Fruit fly (Drosophila melanogaster) whole organism, pupa: ENCODE measurements around the gene mRpL10.

Experiments
- CG10348 ChIP-seq: fragments of 200-800 bp; sonication (Bioruptor generic); IDR thresholded peaks from 2 replicates; pipeline ENCODE4 v1.3.6; 2022; ENCODE audit warnings: missing biosample characterization, missing genetic modification characterization
- CG12605 ChIP-seq: fragments of 200-800 bp; sonication (Bioruptor generic); IDR thresholded peaks from 2 replicates; pipeline ENCODE4 v1.3.6; 2022; ENCODE audit warnings: missing biosample characterization, missing genetic modification characterization
- CG13204 ChIP-seq: fragments of 200-800 bp; sonication (Bioruptor generic); optimal IDR thresholded peaks from 2 replicates; lab custom pipeline; 2018; ENCODE audit warnings: missing biosample characterization, mild to moderate bottlenecking, missing genetic modification characterization, moderate library complexity
- CG14655 ChIP-seq: fragments of 200-800 bp; sonication (Bioruptor generic); optimal IDR thresholded peaks from 3 replicates; lab custom pipeline; 2017; ENCODE audit warnings: mild to moderate bottlenecking, missing biosample characterization, missing genetic modification reagents, missing genetic modification characterization
- CG15710 ChIP-seq: fragments of 200-800 bp; sonication (Bioruptor generic); optimal IDR thresholded peaks from 2 replicates; lab custom pipeline; 2018; ENCODE audit warnings: missing biosample characterization, mild to moderate bottlenecking, missing genetic modification characterization, moderate library complexity
- CG17806 ChIP-seq: fragments of 200-800 bp; sonication (Bioruptor generic); optimal IDR thresholded peaks from 2 replicates; lab custom pipeline; 2018; ENCODE audit warnings: missing biosample characterization, mild to moderate bottlenecking, missing genetic modification characterization, moderate library complexity
- CG32121 ChIP-seq: fragments of 200-800 bp; sonication (Bioruptor generic); IDR thresholded peaks from 2 replicates; pipeline ENCODE4 v1.3.6; 2022; ENCODE audit warnings: missing biosample characterization, missing genetic modification characterization
- CG34367 ChIP-seq: fragments of 200-800 bp; sonication (Bioruptor generic); optimal IDR thresholded peaks from 2 replicates; lab custom pipeline; 2018; ENCODE audit warnings: missing biosample characterization, mild to moderate bottlenecking, missing genetic modification characterization
- CG4496 ChIP-seq: fragments of 200-800 bp; sonication (Bioruptor generic); IDR thresholded peaks from 3 replicates; pipeline ENCODE4 v1.3.6; 2022; ENCODE audit warnings: missing biosample characterization, missing genetic modification characterization
- CG8159 ChIP-seq: fragments of 200-800 bp; sonication (Bioruptor generic); optimal IDR thresholded peaks from 3 replicates; lab custom pipeline; 2018; ENCODE audit warnings: missing biosample characterization, mild to moderate bottlenecking, missing genetic modification characterization, moderate library complexity
- CG8301 ChIP-seq: fragments of 200-800 bp; sonication (Bioruptor generic); optimal IDR thresholded peaks from 2 replicates; lab custom pipeline; 2018; ENCODE audit warnings: missing biosample characterization, mild to moderate bottlenecking, missing genetic modification characterization
- CG9948 ChIP-seq: fragments of 200-800 bp; sonication (Bioruptor generic); optimal IDR thresholded peaks from 2 replicates; lab custom pipeline; 2018; ENCODE audit warnings: missing biosample characterization, mild to moderate bottlenecking, missing genetic modification characterization, moderate library complexity
- D1 ChIP-seq: fragments of 200-800 bp; sonication (Bioruptor generic); optimal IDR thresholded peaks from 2 replicates; lab custom pipeline; 2018; ENCODE audit warnings: missing biosample characterization, mild to moderate bottlenecking, missing genetic modification characterization, moderate library complexity
- EcR ChIP-seq: fragments of 200-800 bp; sonication (Bioruptor generic); optimal IDR thresholded peaks from 3 replicates; lab custom pipeline; 2019; ENCODE audit warnings: missing biosample characterization, missing genetic modification characterization, mild to moderate bottlenecking, moderate library complexity, missing genetic modification reagents
- Ets98B ChIP-seq: fragments of 200-800 bp; sonication (Bioruptor generic); IDR thresholded peaks from 2 replicates; pipeline ENCODE4 v1.3.6; 2022; ENCODE audit warnings: missing biosample characterization, missing genetic modification characterization
- Pif1A ChIP-seq: fragments of 200-800 bp; sonication (Bioruptor generic); optimal IDR thresholded peaks from 3 replicates; lab custom pipeline; 2016; ENCODE audit warnings: missing biosample characterization, missing genetic modification characterization
- Pif1B ChIP-seq: fragments of 200-800 bp; sonication (Bioruptor generic); optimal IDR thresholded peaks from 3 replicates; lab custom pipeline; 2016; ENCODE audit warnings: missing biosample characterization, missing genetic modification characterization
- Snoo ChIP-seq: fragments of 200-800 bp; sonication (Bioruptor generic); optimal IDR thresholded peaks from 3 replicates; lab custom pipeline; 2017; ENCODE audit warnings: missing biosample characterization, mild to moderate bottlenecking, missing genetic modification characterization, inconsistent platforms
- fd96Ca ChIP-seq: fragments of 200-800 bp; sonication (Bioruptor generic); IDR thresholded peaks from 3 replicates; pipeline ENCODE4 v1.3.6; 2022; ENCODE audit warnings: missing biosample characterization, missing genetic modification characterization
- gl ChIP-seq: fragments of 200-800 bp; sonication (Bioruptor generic); optimal IDR thresholded peaks from 2 replicates; lab custom pipeline; 2018; ENCODE audit warnings: missing biosample characterization, mild to moderate bottlenecking, missing genetic modification characterization
- rn ChIP-seq: fragments of 200-800 bp; sonication (Bioruptor generic); IDR thresholded peaks from 2 replicates; pipeline ENCODE4 v1.3.6; 2022; ENCODE audit warnings: missing biosample characterization, missing genetic modification characterization

Gene mRpL10

DNA sequence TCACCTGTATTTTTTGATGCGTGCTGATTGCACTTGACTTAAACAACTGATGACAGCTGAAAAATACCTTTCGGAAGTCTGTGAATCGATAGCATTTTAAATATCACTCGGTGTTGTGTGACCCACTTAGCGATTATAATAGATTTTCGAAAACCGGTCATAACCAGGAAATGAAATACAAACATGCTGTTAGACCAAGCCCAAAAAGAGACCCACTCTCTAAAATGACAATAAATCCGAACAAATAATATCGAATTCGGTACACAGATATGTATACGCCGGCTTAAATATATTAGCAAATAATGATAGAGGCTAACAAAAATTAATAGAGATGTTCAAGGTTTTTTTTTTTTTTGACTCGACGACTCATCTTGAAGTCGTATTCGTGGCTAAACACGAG, 27.9 kb upstream of the mRpL10 start:
- TF ChIP-seq CG34367 (tag; lab: Kevin White, UChicago) (no peak), Pif1A (no peak), CG15710 (tag; lab: Kevin White, UChicago) (no peak), Pif1B (no peak), CG14655 (GFP tag; lab: Kevin White, UChicago) (no peak), CG8301 (tag; lab: Kevin White, UChicago) (no peak), Snoo (no peak)
- TF ChIP-seq, all 21 proteins: peak for 0

DNA sequence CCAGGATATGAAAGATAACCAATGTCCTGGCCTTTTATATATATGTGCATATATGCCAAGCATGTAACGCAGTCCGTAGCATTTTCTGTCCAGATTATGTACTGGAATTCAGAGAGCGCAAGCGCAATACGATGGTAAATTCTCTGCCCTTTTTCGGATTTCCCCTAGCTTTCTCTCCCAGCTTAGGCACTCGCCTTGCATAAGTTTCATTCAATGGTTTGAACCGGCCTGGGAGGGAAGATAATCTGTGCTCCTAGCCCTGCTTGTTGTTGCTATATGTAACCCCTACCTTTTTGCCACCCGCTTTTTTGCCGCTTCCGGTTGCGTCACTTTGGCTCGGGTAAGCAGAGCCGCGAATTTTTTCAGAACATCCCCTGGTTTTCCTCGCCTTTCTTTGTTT, 24.5 kb upstream of the mRpL10 start:
- TF ChIP-seq Pif1B (no peak), CG8159 (tag; lab: Kevin White, UChicago) (no peak), CG15710 (tag; lab: Kevin White, UChicago) (no peak)

DNA sequence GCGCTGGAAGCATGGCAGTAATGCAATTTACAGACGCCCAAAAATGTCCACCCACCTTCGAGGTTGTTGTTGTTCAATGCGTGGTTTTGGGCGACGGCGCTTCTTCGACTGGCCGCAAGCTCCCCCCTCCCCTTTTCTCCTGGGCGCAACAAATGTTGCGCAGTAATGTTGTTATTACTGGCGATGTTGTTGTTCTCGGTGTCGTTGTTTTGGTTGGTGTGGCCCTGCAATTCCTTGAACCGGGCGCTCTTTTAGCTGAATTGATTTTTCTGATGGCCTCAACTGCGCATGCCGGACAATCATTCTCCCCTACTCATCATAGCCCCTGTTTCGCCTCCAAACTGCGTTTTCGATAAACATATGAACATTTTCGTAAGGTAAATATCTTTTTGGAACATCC, 22.6 kb upstream of the mRpL10 start:
- TF ChIP-seq gl (no peak), CG34367 (tag; lab: Kevin White, UChicago) (no peak), CG17806 (tag; lab: Kevin White, UChicago) (no peak), CG12605 (no peak), CG8301 (tag; lab: Kevin White, UChicago) (no peak), EcR (GFP tag; lab: Kevin White, UChicago) (no peak), CG9948 (no peak), fd96Ca (no peak), Pif1B (no peak), Snoo (no peak), Pif1A (no peak), CG13204 (GFP tag; lab: Kevin White, UChicago) (no peak), D1 (no peak), CG10348 (GFP tag; lab: Robert Waterston, UW) (no peak), CG32121 (GFP tag; lab: Robert Waterston, UW) (no peak), CG8159 (tag; lab: Kevin White, UChicago) (no peak), Ets98B (GFP tag; lab: Robert Waterston, UW) (no peak), CG14655 (GFP tag; lab: Kevin White, UChicago) (no peak), CG4496 (GFP tag; lab: Robert Waterston, UW) (no peak)
- TF ChIP-seq, all 21 proteins: peak for 0

DNA sequence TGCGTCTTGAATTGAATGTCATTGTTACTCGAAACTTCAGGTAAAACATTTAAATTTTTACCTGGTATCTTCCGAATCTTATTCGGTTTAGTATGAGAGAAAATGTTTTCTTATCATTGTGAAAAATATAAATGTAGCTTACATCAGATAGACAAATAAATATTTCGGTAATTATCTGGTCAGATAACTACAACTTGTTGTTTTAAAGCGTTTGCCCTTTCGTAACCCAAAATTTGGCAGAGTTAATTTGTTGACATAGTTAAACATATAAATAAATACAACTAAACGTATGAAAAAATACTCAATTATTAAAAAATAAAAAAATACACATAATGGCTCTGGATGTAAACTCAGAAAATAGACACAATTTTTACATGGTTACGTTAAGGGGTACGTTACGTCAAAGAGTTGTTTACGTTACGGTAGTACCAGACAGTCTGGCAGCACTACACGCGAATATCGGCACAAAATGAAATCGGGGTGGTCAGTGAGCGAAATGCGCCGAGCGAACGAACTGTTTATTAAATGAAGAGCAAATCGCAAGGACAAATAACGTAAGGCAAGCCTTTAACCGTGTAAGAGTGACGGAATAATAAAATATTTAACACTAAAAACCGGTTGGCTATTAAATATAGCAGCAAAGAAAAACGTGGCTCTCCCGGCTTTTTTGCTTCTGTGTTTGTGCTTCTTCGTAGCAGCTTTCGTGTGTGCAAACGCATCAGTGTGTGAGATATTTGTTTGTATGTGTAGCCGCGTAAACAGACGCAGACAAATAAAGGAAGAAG, 21.0 kb upstream of the mRpL10 start:
- TF ChIP-seq CG4496 (GFP tag; lab: Robert Waterston, UW) (peak; percentile 57), EcR (GFP tag; lab: Kevin White, UChicago) (peak; percentile 82), gl (no peak)

DNA sequence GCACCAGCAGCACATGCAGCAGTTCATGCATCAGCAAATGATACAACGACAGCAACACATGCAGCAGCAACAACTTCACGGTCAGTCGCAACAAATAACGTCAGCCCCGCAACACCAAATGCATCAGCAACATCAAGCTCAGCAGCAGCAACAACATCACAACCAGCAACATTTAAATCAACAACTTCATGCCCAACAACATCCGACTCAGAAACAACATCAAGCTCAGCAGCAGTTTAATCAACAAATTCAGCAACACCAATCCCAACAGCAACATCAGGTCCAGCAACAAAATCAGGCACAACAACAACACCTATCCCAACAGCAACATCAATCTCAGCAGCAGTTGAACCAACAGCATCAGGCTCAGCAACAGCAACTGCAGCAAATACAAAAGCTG, 7.9 kb upstream of the mRpL10 start:
- TF ChIP-seq CG14655 (GFP tag; lab: Kevin White, UChicago) (no peak), CG17806 (tag; lab: Kevin White, UChicago) (no peak), rn (GFP tag; lab: Robert Waterston, UW) (no peak), CG8301 (tag; lab: Kevin White, UChicago) (no peak), CG32121 (GFP tag; lab: Robert Waterston, UW) (no peak), Ets98B (GFP tag; lab: Robert Waterston, UW) (no peak)

DNA sequence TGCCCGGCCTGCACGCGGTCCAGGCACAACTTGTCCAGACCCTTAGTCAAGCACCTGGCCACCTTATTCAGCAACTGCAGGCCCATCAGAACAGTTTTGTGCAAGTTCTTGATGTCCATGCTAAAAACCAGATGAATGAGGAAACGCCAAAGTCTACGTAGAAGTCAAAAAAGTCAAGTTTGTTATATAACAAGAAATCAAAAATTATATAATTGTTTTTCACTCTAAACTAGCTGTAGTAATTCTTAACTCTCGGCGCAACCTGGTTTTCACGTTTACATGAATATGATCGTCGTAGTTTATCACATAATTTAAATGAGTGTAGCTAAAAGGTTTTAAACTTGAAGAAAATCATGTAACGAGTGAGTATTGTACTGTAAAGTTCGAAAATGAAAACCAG, 978 bp downstream of the mRpL10 start:
- no peak for TF ChIP-seq rn (GFP tag; lab: Robert Waterston, UW)
- TF ChIP-seq CG13204 (GFP tag; lab: Kevin White, UChicago), result no peak
- no peak for TF ChIP-seq Ets98B (GFP tag; lab: Robert Waterston, UW)
- TF ChIP-seq CG15710 (tag; lab: Kevin White, UChicago), result no peak
- no peak for TF ChIP-seq CG14655 (GFP tag; lab: Kevin White, UChicago)
- TF ChIP-seq D1, result no peak
- no peak for TF ChIP-seq CG12605
- no peak for TF ChIP-seq CG10348 (GFP tag; lab: Robert Waterston, UW)
- no peak for TF ChIP-seq CG32121 (GFP tag; lab: Robert Waterston, UW)
- no peak for TF ChIP-seq CG34367 (tag; lab: Kevin White, UChicago)
- TF ChIP-seq CG4496 (GFP tag; lab: Robert Waterston, UW), result no peak
- TF ChIP-seq gl, result no peak
- no peak for TF ChIP-seq CG9948
- TF ChIP-seq Pif1A, result no peak
- no peak for TF ChIP-seq fd96Ca

DNA sequence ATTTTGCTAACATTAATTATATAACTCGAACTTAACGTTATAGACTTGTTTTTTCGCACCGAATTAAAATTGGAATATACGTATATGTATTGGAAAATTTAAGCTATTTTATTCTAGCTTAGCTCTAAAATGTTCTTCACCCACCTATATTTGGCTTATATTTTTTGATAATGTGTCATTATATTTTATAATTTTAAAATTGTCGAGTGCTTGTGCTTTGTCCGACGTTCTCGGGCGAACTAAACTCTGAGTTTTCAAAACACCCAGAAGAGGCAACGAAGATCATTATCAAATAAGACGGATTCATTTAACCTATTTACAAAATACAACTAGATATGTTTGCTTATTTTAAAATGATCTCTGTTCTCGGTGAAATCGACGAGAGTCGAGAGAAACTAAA, 3.0 kb downstream of the mRpL10 start:
- no peak for TF ChIP-seq CG8301 (tag; lab: Kevin White, UChicago)
- TF ChIP-seq CG17806 (tag; lab: Kevin White, UChicago), result no peak
- no peak for TF ChIP-seq CG13204 (GFP tag; lab: Kevin White, UChicago)
- TF ChIP-seq CG9948, result no peak
- TF ChIP-seq CG10348 (GFP tag; lab: Robert Waterston, UW), result no peak
- TF ChIP-seq CG34367 (tag; lab: Kevin White, UChicago), result no peak
- no peak for TF ChIP-seq Ets98B (GFP tag; lab: Robert Waterston, UW)
- no peak for TF ChIP-seq Snoo
- no peak for TF ChIP-seq fd96Ca
